Worm (Caenorhabditis elegans) whole organism, mixed stage, embryonic: Measurements from ENCODE around the gene str-6.

ENCODE experiments used
- ceh-43 ChIP-seq: fragments of 200-800 bp; sonication (Bioruptor generic); optimal IDR thresholded peaks from 2 replicates; lab custom pipeline; 2018; ENCODE audit warnings: mild to moderate bottlenecking, missing genetic modification characterization, moderate library complexity, missing compliant biosample characterization
- ces-1 ChIP-seq: fragments of 150-350 bp; optimal IDR thresholded peaks from 2 replicates; lab custom pipeline; 2014; ENCODE audit warnings: missing biosample characterization, missing genetic modification reagents, missing genetic modification characterization
- elt-3 ChIP-seq: fragments of 150-350 bp; optimal IDR thresholded peaks from 2 replicates; lab custom pipeline; 2014; ENCODE audit warnings: missing biosample characterization, missing genetic modification characterization
- flh-1 ChIP-seq: fragments of 200-800 bp; sonication (Bioruptor generic); optimal IDR thresholded peaks from 2 replicates; lab custom pipeline; 2018; ENCODE audit warnings: mild to moderate bottlenecking, missing genetic modification characterization, moderate library complexity, missing compliant biosample characterization
- lin-13 ChIP-seq: fragments of 150-350 bp; optimal IDR thresholded peaks from 2 replicates; lab custom pipeline; 2014; ENCODE audit warnings: missing biosample characterization, missing genetic modification characterization
- mab-5 ChIP-seq: fragments of 150-350 bp; optimal IDR thresholded peaks from 2 replicates; lab custom pipeline; 2014; ENCODE audit warnings: missing biosample characterization, missing genetic modification characterization
- nhr-2 ChIP-seq: fragments of 150-350 bp; optimal IDR thresholded peaks from 2 replicates; lab custom pipeline; 2014; ENCODE audit warnings: missing biosample characterization, missing genetic modification characterization
- sptf-1 ChIP-seq: sonication (generic microtip); optimal IDR thresholded peaks from 2 replicates; lab custom pipeline; 2017; ENCODE audit warnings: mild to moderate bottlenecking, missing genetic modification characterization, moderate library complexity, missing compliant biosample characterization
- unc-120 ChIP-seq: sonication (generic microtip); optimal IDR thresholded peaks from 2 replicates; lab custom pipeline; 2017; ENCODE audit warnings: missing genetic modification characterization, missing compliant biosample characterization; ENCODE audit not compliant: poor library complexity, severe bottlenecking
- unc-62 ChIP-seq: fragments of 150-350 bp; optimal IDR thresholded peaks from 2 replicates; lab custom pipeline; 2014; ENCODE audit warnings: missing biosample characterization, missing genetic modification reagents, missing genetic modification characterization

The str-6 gene

DNA sequence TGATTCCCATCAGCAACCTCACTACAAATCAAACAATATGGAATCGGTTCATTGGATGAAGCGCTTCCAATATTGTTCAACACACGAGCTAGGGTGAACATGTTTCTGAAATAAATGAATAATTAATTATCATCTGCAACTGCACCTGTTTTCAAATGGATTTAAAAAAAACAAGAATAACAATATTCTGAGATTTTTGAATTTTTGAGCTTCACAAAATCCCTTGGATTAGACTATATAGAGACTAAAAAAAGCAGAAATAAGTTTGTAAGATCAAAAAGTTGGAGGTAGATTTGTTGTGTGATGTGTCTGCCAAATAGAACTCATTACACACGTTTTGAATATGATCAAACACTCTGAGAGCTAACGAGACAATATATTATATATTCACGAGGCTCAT lies 50.2 kb downstream of the str-6 start, which contains the start of gene nhr-199:
nhr-199 (minus strand) TSS at position 101 of the 400 bp plus-strand sequence.
- TF ChIP-seq ces-1 (no peak), unc-62 (GFP tag; lab: Kevin White, UChicago) (no peak), lin-13 (tag; lab: Kevin White, UChicago) (no peak), unc-120 (tag; lab: Kevin White, UChicago) (no peak), mab-5 (tag; lab: Kevin White, UChicago) (no peak), sptf-1 (tag; lab: Kevin White, UChicago) (no peak), ceh-43 (GFP tag; lab: Kevin White, UChicago) (no peak), nhr-2 (no peak), elt-3 (no peak), flh-1 (GFP tag; lab: Kevin White, UChicago) (no peak)
